Worm (Caenorhabditis elegans) whole organism, early embryonic: ENCODE results near the gene T09D3.9.

Experiments
- B0310.2 ChIP-seq: sonication (generic microtip); optimal IDR thresholded peaks from 2 replicates; lab custom pipeline; 2016; ENCODE audit warnings: mild to moderate bottlenecking, missing genetic modification characterization, missing compliant biosample characterization
- F13C5.2 ChIP-seq: sonication (generic microtip); optimal IDR thresholded peaks from 2 replicates; lab custom pipeline; 2017; ENCODE audit warnings: mild to moderate bottlenecking, missing genetic modification characterization, inconsistent platforms, missing compliant biosample characterization
- aly-1 ChIP-seq: sonication (generic microtip); optimal IDR thresholded peaks from 2 replicates; lab custom pipeline; 2016; ENCODE audit warnings: missing genetic modification characterization, missing compliant biosample characterization
- ama-1 ChIP-seq: fragments of 150-350 bp; optimal IDR thresholded peaks from 2 replicates; lab custom pipeline; 2014
- ceh-13 ChIP-seq: fragments of 200-800 bp; sonication (Bioruptor generic); optimal IDR thresholded peaks from 2 replicates; lab custom pipeline; 2018; ENCODE audit warnings: mild to moderate bottlenecking, missing genetic modification characterization, missing compliant biosample characterization
- ceh-36 ChIP-seq: sonication (generic microtip); optimal IDR thresholded peaks from 2 replicates; lab custom pipeline; 2016; ENCODE audit warnings: missing genetic modification characterization, inconsistent platforms, missing compliant biosample characterization
- ets-7 ChIP-seq: sonication (generic microtip); optimal IDR thresholded peaks from 2 replicates; lab custom pipeline; 2016; ENCODE audit warnings: missing genotype, missing genetic modification characterization, missing compliant biosample characterization
- flt-1 ChIP-seq: fragments of 200-800 bp; sonication (Bioruptor generic); IDR thresholded peaks from 2 replicates; pipeline ENCODE4 v1.3.6; 2022; ENCODE audit warnings: missing genetic modification characterization, missing compliant biosample characterization
- hmbx-1 ChIP-seq: sonication (generic microtip); optimal IDR thresholded peaks from 2 replicates; lab custom pipeline; 2016; ENCODE audit warnings: mild to moderate bottlenecking, missing genetic modification characterization, missing compliant biosample characterization
- hmg-4 ChIP-seq: fragments of 200-800 bp; sonication (Bioruptor generic); optimal IDR thresholded peaks from 2 replicates; lab custom pipeline; 2018; ENCODE audit warnings: mild to moderate bottlenecking, missing genetic modification characterization, missing compliant biosample characterization
- hnd-1 ChIP-seq: sonication (generic microtip); optimal IDR thresholded peaks from 2 replicates; lab custom pipeline; 2016; ENCODE audit warnings: missing genetic modification characterization, missing compliant biosample characterization
- pes-1 ChIP-seq: fragments of 200-800 bp; sonication (Bioruptor generic); IDR thresholded peaks from 2 replicates; pipeline ENCODE4 v1.3.6; 2022; ENCODE audit warnings: missing genetic modification reagents, missing genetic modification characterization, missing compliant biosample characterization
- scrt-1 ChIP-seq: fragments of 200-800 bp; sonication (Bioruptor generic); IDR thresholded peaks from 2 replicates; pipeline ENCODE4 v1.3.6; 2022; ENCODE audit warnings: missing genetic modification characterization, missing compliant biosample characterization
- sea-1 ChIP-seq: fragments of 200-800 bp; sonication (Bioruptor generic); conservative IDR thresholded peaks from 2 replicates; pipeline ENCODE4 v1.3.6; 2022; ENCODE audit warnings: missing genetic modification characterization, missing compliant biosample characterization
- tbx-11 ChIP-seq: fragments of 200-800 bp; sonication (Bioruptor generic); IDR thresholded peaks from 2 replicates; pipeline ENCODE4 v1.3.6; 2022; ENCODE audit warnings: missing genetic modification characterization, missing compliant biosample characterization
- tbx-37 ChIP-seq: fragments of 200-800 bp; sonication (Bioruptor generic); conservative IDR thresholded peaks from 2 replicates; pipeline ENCODE4 v1.3.6; 2022; ENCODE audit warnings: missing genetic modification reagents, missing genetic modification characterization, missing compliant biosample characterization
- tra-4 ChIP-seq: sonication (generic microtip); optimal IDR thresholded peaks from 2 replicates; lab custom pipeline; 2017; ENCODE audit warnings: missing genetic modification characterization, missing compliant biosample characterization

Gene T09D3.9

ce11 chrV:5329677-5330266 lies 38.9 kb downstream of the T09D3.9 start:
- TF ChIP-seq pes-1 (GFP tag; lab: Robert Waterston, UW) (no peak), tra-4 (tag; lab: Kevin White, UChicago) (no peak), scrt-1 (0 out of 2 replicates have a peak, but pooled peaks have one; percentile 25), tbx-37 (GFP tag; lab: Robert Waterston, UW) (no peak), hmbx-1 (tag; lab: Kevin White, UChicago) (no peak), tbx-11 (no peak), ama-1 (lab: Kevin White, UChicago) (no peak), flt-1 (no peak)

- TF ChIP-seq hnd-1 (no peak), hmg-4 (GFP tag; lab: Kevin White, UChicago) (no peak), flt-1 (no peak), B0310.2 (no peak), F13C5.2 (no peak), sea-1 (no peak), ama-1 (lab: Kevin White, UChicago) (no peak), tra-4 (tag; lab: Kevin White, UChicago) (no peak), ceh-13 (GFP tag; lab: Kevin White, UChicago) (no peak), ets-7 (tag; lab: Kevin White, UChicago) (no peak), tbx-11 (no peak), hmbx-1 (tag; lab: Kevin White, UChicago) (no peak), ceh-36 (tag; lab: Kevin White, UChicago) (no peak), tbx-37 (GFP tag; lab: Robert Waterston, UW) (no peak), aly-1 (tag; lab: Kevin White, UChicago) (no peak)
These were observed 40.4 kb downstream of the T09D3.9 start, which contains the start of gene C10G8.8 for ce11 chrV:5328314-5328713. Gene C10G8.8 (minus strand): TSS chrV:5328414.

ce11 chrV:5324566-5324965 lies 44.1 kb downstream of the T09D3.9 start, which contains the start of gene ceh-33:
Gene ceh-33 (minus strand): TSS chrV:5324666.
- TF ChIP-seq ets-7 (tag; lab: Kevin White, UChicago) (no peak), hnd-1 (no peak), ceh-36 (tag; lab: Kevin White, UChicago) (no peak)

- no peak for TF ChIP-seq ama-1 (lab: Kevin White, UChicago)
- TF ChIP-seq ceh-36 (tag; lab: Kevin White, UChicago): no peak
- TF ChIP-seq hmg-4 (GFP tag; lab: Kevin White, UChicago): no peak
These were observed 45.9 kb downstream of the T09D3.9 start for ce11 chrV:5322815-5323214.

ce11 chrV:5319477-5319876 lies 49.2 kb downstream of the T09D3.9 start, which contains the start of gene ceh-34:
Gene ceh-34 (minus strand): TSS chrV:5319577.
- TF ChIP-seq aly-1 (tag; lab: Kevin White, UChicago) (no peak), scrt-1 (0 out of 2 replicates have a peak, but pooled peaks have one; percentile 45)

- no peak for TF ChIP-seq ceh-36 (tag; lab: Kevin White, UChicago)
- TF ChIP-seq scrt-1: no peak
- TF ChIP-seq ets-7 (tag; lab: Kevin White, UChicago): no peak
- TF ChIP-seq F13C5.2: no peak
- no peak for TF ChIP-seq aly-1 (tag; lab: Kevin White, UChicago)
- TF ChIP-seq hmg-4 (GFP tag; lab: Kevin White, UChicago): no peak
- no peak for TF ChIP-seq tra-4 (tag; lab: Kevin White, UChicago)
- TF ChIP-seq hnd-1: no peak
- no peak for TF ChIP-seq pes-1 (GFP tag; lab: Robert Waterston, UW)
- TF ChIP-seq flt-1: no peak
- TF ChIP-seq sea-1: no peak
- no peak for TF ChIP-seq ceh-13 (GFP tag; lab: Kevin White, UChicago)
- TF ChIP-seq hmbx-1 (tag; lab: Kevin White, UChicago): no peak
- TF ChIP-seq tbx-37 (GFP tag; lab: Robert Waterston, UW): no peak
- TF ChIP-seq B0310.2: no peak
- TF ChIP-seq ama-1 (lab: Kevin White, UChicago): no peak
- TF ChIP-seq tbx-11: no peak
These were observed 50.3 kb downstream of the T09D3.9 start for ce11 chrV:5318349-5318748.
